Fruit fly (Drosophila melanogaster) whole organism, embryonic: Measurements from ENCODE around the gene Jarid2.

Experiments
- Asciz ChIP-seq: fragments of 200-800 bp; sonication (Bioruptor generic); optimal IDR thresholded peaks from 2 replicates; lab custom pipeline; 2017; ENCODE audit warnings: missing biosample characterization, mild to moderate bottlenecking, missing genetic modification characterization, missing genetic modification reagents
- Bteb2 ChIP-seq: fragments of 200-800 bp; sonication (Bioruptor generic); optimal IDR thresholded peaks from 2 replicates; lab custom pipeline; 2016; ENCODE audit warnings: missing biosample characterization, missing genetic modification characterization
- CG10147 ChIP-seq: fragments of 200-800 bp; sonication (Bioruptor generic); optimal IDR thresholded peaks from 2 replicates; lab custom pipeline; 2019; ENCODE audit warnings: missing biosample characterization, mild to moderate bottlenecking, missing genetic modification characterization, moderate library complexity
- CG10274 ChIP-seq: fragments of 200-800 bp; sonication (Bioruptor generic); optimal IDR thresholded peaks from 3 replicates; lab custom pipeline; 2017; ENCODE audit warnings: missing biosample characterization, mild to moderate bottlenecking, missing genetic modification characterization
- CG10654 ChIP-seq: fragments of 200-800 bp; sonication (Bioruptor generic); optimal IDR thresholded peaks from 2 replicates; lab custom pipeline; 2016; ENCODE audit warnings: missing biosample characterization, missing genetic modification characterization
- CG12219 ChIP-seq: fragments of 200-800 bp; sonication (Bioruptor generic); optimal IDR thresholded peaks from 3 replicates; lab custom pipeline; 2018; ENCODE audit warnings: missing biosample characterization, mild to moderate bottlenecking, missing genetic modification characterization
- CG13424 ChIP-seq: fragments of 200-800 bp; sonication (Bioruptor generic); optimal IDR thresholded peaks from 2 replicates; lab custom pipeline; 2019; ENCODE audit warnings: missing biosample characterization, mild to moderate bottlenecking, missing genetic modification characterization, moderate library complexity
- CG14710 ChIP-seq: fragments of 200-800 bp; sonication (Bioruptor generic); optimal IDR thresholded peaks from 3 replicates; lab custom pipeline; 2019; ENCODE audit warnings: missing biosample characterization, mild to moderate bottlenecking, missing genetic modification characterization, moderate library complexity
- CG15073 ChIP-seq: fragments of 200-800 bp; sonication (Bioruptor generic); optimal IDR thresholded peaks from 2 replicates; lab custom pipeline; 2016; ENCODE audit warnings: missing biosample characterization, missing genetic modification characterization
- CG16779 ChIP-seq: fragments of 200-800 bp; sonication (Bioruptor generic); IDR thresholded peaks from 2 replicates; pipeline ENCODE4 v1.3.6; 2022; ENCODE audit warnings: missing biosample characterization, missing genetic modification characterization
- CG17328 ChIP-seq: fragments of 200-800 bp; sonication (Bioruptor generic); IDR thresholded peaks from 2 replicates; pipeline ENCODE4 v1.3.6; 2022; ENCODE audit warnings: missing biosample characterization, missing genetic modification characterization
- CG17385 ChIP-seq: fragments of 200-800 bp; sonication (Bioruptor generic); optimal IDR thresholded peaks from 3 replicates; lab custom pipeline; 2018; ENCODE audit warnings: missing biosample characterization, mild to moderate bottlenecking, missing genetic modification characterization
- CG17912 ChIP-seq: fragments of 200-800 bp; sonication (Bioruptor generic); optimal IDR thresholded peaks from 2 replicates; lab custom pipeline; 2018; ENCODE audit warnings: missing biosample characterization, mild to moderate bottlenecking, missing genetic modification characterization
- CG18619 ChIP-seq: fragments of 200-800 bp; sonication (Bioruptor generic); optimal IDR thresholded peaks from 3 replicates; lab custom pipeline; 2017; ENCODE audit warnings: missing biosample characterization, mild to moderate bottlenecking, missing genetic modification characterization
- CG2120 ChIP-seq: fragments of 200-800 bp; sonication (Bioruptor generic); optimal IDR thresholded peaks from 3 replicates; lab custom pipeline; 2016; ENCODE audit warnings: missing biosample characterization, missing genetic modification characterization
- CG31224 ChIP-seq: fragments of 200-800 bp; sonication (Bioruptor generic); IDR thresholded peaks from 2 replicates; pipeline ENCODE4 v1.3.6; 2022; ENCODE audit warnings: missing biosample characterization, missing genetic modification characterization
- CG32772 ChIP-seq: fragments of 200-800 bp; sonication (Bioruptor generic); IDR thresholded peaks from 2 replicates; pipeline ENCODE4 v1.3.6; 2022; ENCODE audit warnings: missing biosample characterization, missing genetic modification characterization
- CG33557 ChIP-seq: fragments of 200-800 bp; sonication (Bioruptor generic); optimal IDR thresholded peaks from 2 replicates; lab custom pipeline; 2019; ENCODE audit warnings: missing biosample characterization, mild to moderate bottlenecking, missing genetic modification characterization, moderate library complexity
- CG4404 ChIP-seq: fragments of 200-800 bp; sonication (Bioruptor generic); IDR thresholded peaks from 2 replicates; pipeline ENCODE4 v1.3.6; 2022; ENCODE audit warnings: missing biosample characterization, missing genetic modification characterization
- CG6813 ChIP-seq: fragments of 200-800 bp; sonication (Bioruptor generic); optimal IDR thresholded peaks from 2 replicates; lab custom pipeline; 2017; ENCODE audit warnings: missing biosample characterization, missing genetic modification characterization, mild to moderate bottlenecking, moderate library complexity, missing genetic modification reagents
- CG8924 ChIP-seq: fragments of 200-800 bp; optimal IDR thresholded peaks from 3 replicates; lab custom pipeline; 2019; ENCODE audit warnings: missing biosample characterization, mild to moderate bottlenecking, missing genetic modification characterization, moderate library complexity
- CG9609 ChIP-seq: fragments of 200-800 bp; sonication (Bioruptor generic); optimal IDR thresholded peaks from 3 replicates; lab custom pipeline; 2016; ENCODE audit warnings: missing biosample characterization, missing genetic modification characterization
- CHES-1-like ChIP-seq: fragments of 200-800 bp; sonication (Bioruptor generic); optimal IDR thresholded peaks from 2 replicates; lab custom pipeline; 2016; ENCODE audit warnings: missing biosample characterization, missing genetic modification characterization
- E2f1 ChIP-seq: fragments of 200-800 bp; sonication (Bioruptor generic); IDR thresholded peaks from 2 replicates; pipeline ENCODE4 v1.3.6; 2022; ENCODE audit warnings: missing biosample characterization, missing genetic modification characterization
- Fer1 ChIP-seq: fragments of 200-800 bp; sonication (Bioruptor generic); optimal IDR thresholded peaks from 2 replicates; lab custom pipeline; 2017; ENCODE audit warnings: missing biosample characterization, mild to moderate bottlenecking, missing genetic modification characterization
- Fer2 ChIP-seq: fragments of 200-800 bp; sonication (Bioruptor generic); optimal IDR thresholded peaks from 2 replicates; lab custom pipeline; 2018; ENCODE audit warnings: missing biosample characterization, mild to moderate bottlenecking, missing genetic modification characterization, moderate library complexity
- Jarid2 ChIP-seq: fragments of 200-800 bp; sonication (Bioruptor generic); optimal IDR thresholded peaks from 3 replicates; lab custom pipeline; 2017; ENCODE audit warnings: mild to moderate bottlenecking, missing biosample characterization, missing genetic modification reagents, missing genetic modification characterization
- Lim3 ChIP-seq: fragments of 200-800 bp; sonication (Bioruptor generic); IDR thresholded peaks from 2 replicates; pipeline ENCODE4 v1.3.6; 2022; ENCODE audit warnings: missing biosample characterization, missing genetic modification characterization
- MTF-1 ChIP-seq: fragments of 200-800 bp; sonication (Bioruptor generic); optimal IDR thresholded peaks from 2 replicates; lab custom pipeline; 2018; ENCODE audit warnings: missing biosample characterization, mild to moderate bottlenecking, missing genetic modification characterization, borderline replicate concordance
- Optix ChIP-seq: fragments of 200-800 bp; sonication (Bioruptor generic); IDR thresholded peaks from 3 replicates; pipeline ENCODE4 v1.3.6; 2022; ENCODE audit warnings: missing biosample characterization, missing genetic modification characterization
- Scr ChIP-seq: fragments of 200-800 bp; sonication (Bioruptor generic); IDR thresholded peaks from 2 replicates; pipeline ENCODE4 v1.3.6; 2022; ENCODE audit warnings: missing biosample characterization, missing genetic modification characterization; ENCODE audit not compliant: partially characterized antibody
- bbx ChIP-seq: fragments of 200-800 bp; sonication (Bioruptor generic); IDR thresholded peaks from 2 replicates; pipeline ENCODE4 v1.3.6; 2022; ENCODE audit warnings: missing biosample characterization, missing genetic modification characterization; ENCODE audit not compliant: partially characterized antibody
- br ChIP-seq: fragments of >200 bp; optimal IDR thresholded peaks from 2 replicates; lab custom pipeline; 2017
- corto ChIP-seq: fragments of 200-800 bp; sonication (Bioruptor generic); optimal IDR thresholded peaks from 2 replicates; lab custom pipeline; 2016; ENCODE audit warnings: missing biosample characterization, mild to moderate bottlenecking, missing genetic modification characterization, moderate library complexity
- dmrt11E ChIP-seq: fragments of 200-800 bp; sonication (Bioruptor generic); optimal IDR thresholded peaks from 3 replicates; lab custom pipeline; 2018; ENCODE audit warnings: missing biosample characterization, mild to moderate bottlenecking, missing genetic modification characterization, moderate library complexity
- gcm ChIP-seq: fragments of 200-800 bp; sonication (Bioruptor generic); optimal IDR thresholded peaks from 2 replicates; lab custom pipeline; 2019; ENCODE audit warnings: missing biosample characterization, mild to moderate bottlenecking, missing genetic modification characterization, moderate library complexity
- gfzf ChIP-seq: fragments of 200-800 bp; sonication (Bioruptor generic); optimal IDR thresholded peaks from 2 replicates; lab custom pipeline; 2016; ENCODE audit warnings: missing biosample characterization, mild to moderate bottlenecking, missing genetic modification characterization, moderate library complexity
- hkb ChIP-seq, 2 experiments: fragments of 200-800 bp in 1 of 2; fragments of >200 bp in 1 of 2; sonication (Bioruptor generic) in 1 of 2; IDR thresholded peaks in 1 of 2; optimal IDR thresholded peaks in 1 of 2; 2 replicates each; pipeline versions ENCODE4 v1.3.6 to Lab custom; 2017 to 2022; ENCODE audit warnings: missing biosample characterization in 1 of 2, missing genetic modification characterization in 1 of 2
- jigr1 ChIP-seq: fragments of 200-800 bp; sonication (Bioruptor generic); IDR thresholded peaks from 3 replicates; pipeline ENCODE4 v1.3.6; 2022; ENCODE audit warnings: missing biosample characterization, missing genetic modification characterization
- lilli ChIP-seq: fragments of 200-800 bp; sonication (Bioruptor generic); optimal IDR thresholded peaks from 3 replicates; lab custom pipeline; 2016; ENCODE audit warnings: missing biosample characterization, missing genetic modification characterization
- pho ChIP-seq: fragments of 200-800 bp; sonication (Bioruptor generic); optimal IDR thresholded peaks from 2 replicates; lab custom pipeline; 2016; ENCODE audit warnings: missing biosample characterization, missing genetic modification characterization
- pnt ChIP-seq: fragments of 200-800 bp; sonication (Bioruptor generic); optimal IDR thresholded peaks from 3 replicates; lab custom pipeline; 2016; ENCODE audit warnings: missing biosample characterization, missing genetic modification characterization
- prd ChIP-seq, 3 experiments: fragments of >200 bp in 2 of 3; fragments of 200-800 bp in 1 of 3; sonication (Bioruptor generic) in 1 of 3; optimal IDR thresholded peaks in 2 of 3; IDR thresholded peaks in 1 of 3; 2 replicates in 2 of 3; 3 replicates in 1 of 3; pipeline versions ENCODE4 v1.3.6 to Lab custom; 2017 to 2022; ENCODE audit warnings: missing biosample characterization in 1 of 3, missing genetic modification characterization in 1 of 3
- rib ChIP-seq: fragments of 200-800 bp; sonication (Bioruptor generic); IDR thresholded peaks from 2 replicates; pipeline ENCODE4 v1.3.6; 2022; ENCODE audit warnings: missing biosample characterization, missing genetic modification characterization
- sens ChIP-seq: fragments of 200-800 bp; sonication (Bioruptor generic); peaks from one replicate; lab custom pipeline; 2016; ENCODE audit warnings: missing biosample characterization, missing genetic modification characterization
- sim ChIP-seq: fragments of 200-800 bp; sonication (Bioruptor generic); IDR thresholded peaks from 2 replicates; pipeline ENCODE4 v1.3.6; 2022; ENCODE audit warnings: missing biosample characterization, missing genetic modification characterization
- tin ChIP-seq: fragments of 200-800 bp; sonication (Bioruptor generic); optimal IDR thresholded peaks from 3 replicates; lab custom pipeline; 2016; ENCODE audit warnings: missing biosample characterization, missing genetic modification characterization
- tna ChIP-seq: fragments of 200-800 bp; sonication (Bioruptor generic); IDR thresholded peaks from 2 replicates; pipeline ENCODE4 v1.3.6; 2022; ENCODE audit warnings: missing biosample characterization, missing genetic modification characterization; ENCODE audit not compliant: partially characterized antibody
- wek ChIP-seq: fragments of 200-800 bp; sonication (Bioruptor generic); optimal IDR thresholded peaks from 3 replicates; lab custom pipeline; 2018; ENCODE audit warnings: missing biosample characterization, mild to moderate bottlenecking, missing genetic modification characterization, moderate library complexity

Jarid2 gene

dm6 chr3L:9462247-9462769, 14.5 kb upstream of the Jarid2 start (continued):
- TF ChIP-seq pnt (GFP tag; lab: Kevin White, UChicago) (peak; percentile 64), CG31224 (GFP tag; lab: Robert Waterston, UW) (0 out of 2 replicates have a peak, but pooled peaks have one; percentile 35), CG12219 (peak; percentile 89), tna (no peak), CG10654 (GFP tag; lab: Kevin White, UChicago) (peak; percentile 74), gcm (peak; percentile 95), Fer2 (tag; lab: Kevin White, UChicago) (peak; percentile 78), CG33557 (peak; percentile 92), sim (GFP tag; lab: Robert Waterston, UW) (0 out of 2 replicates have a peak, but pooled peaks have one; percentile 34), corto (GFP tag; lab: Kevin White, UChicago) (peak; percentile 56), Optix (GFP tag; lab: Robert Waterston, UW) (no peak), MTF-1 (GFP tag; lab: Kevin White, UChicago) (peak; percentile 82), dmrt11E (peak; percentile 94), br (lab: Kevin White, UChicago) (no peak), CG14710 (tag; lab: Kevin White, UChicago) (peak; percentile 93), rib (no peak), CG17385 (GFP tag; lab: Kevin White, UChicago) (peak; percentile 86), pho (GFP tag; lab: Kevin White, UChicago) (peak; percentile 81), wek (peak; percentile 9), CG8924 (tag; lab: Kevin White, UChicago) (peak; percentile 96), CG16779 (GFP tag; lab: Robert Waterston, UW) (no peak), Scr (GFP tag; lab: Robert Waterston, UW) (peak; percentile 14), Lim3 (GFP tag; lab: Robert Waterston, UW) (no peak), gfzf (GFP tag; lab: Kevin White, UChicago) (no peak), CG18619 (GFP tag; lab: Kevin White, UChicago) (peak; percentile 84), CG2120 (GFP tag; lab: Kevin White, UChicago) (peak; percentile 82), CG32772 (GFP tag; lab: Robert Waterston, UW) (peak; percentile 40; the same call in 1 of the 2 replicates), E2f1 (GFP tag; lab: Robert Waterston, UW) (peak; percentile 77), jigr1 (0 out of 3 replicates have a peak, but pooled peaks have one; percentile 30), hkb (optimal IDR thresholded peaks at IDR 0.05; lab: Kevin White, UChicago) (no peak), hkb (GFP tag; IDR thresholded peaks at IDR 0.05; lab: Robert Waterston, UW) (peak; percentile 86), CG9609 (peak; percentile 42), CG6813 (GFP tag; lab: Kevin White, UChicago) (peak; percentile 92), CHES-1-like (GFP tag; lab: Kevin White, UChicago) (peak; percentile 69), Jarid2 (peak; percentile 90), CG17912 (GFP tag; lab: Kevin White, UChicago) (no peak), CG17328 (GFP tag; lab: Robert Waterston, UW) (peak; percentile 79), CG4404 (GFP tag; lab: Robert Waterston, UW) (peak; percentile 47; the same call in 1 of the 2 replicates), Fer1 (GFP tag; lab: Kevin White, UChicago) (peak; percentile 95), CG10274 (GFP tag; lab: Kevin White, UChicago) (peak; percentile 51), prd (optimal IDR thresholded peaks at IDR 0.05; lab: Kevin White, UChicago) (no peak), prd (GFP tag; IDR thresholded peaks at IDR 0.05; lab: Robert Waterston, UW) (peak; percentile 79), Bteb2 (GFP tag; lab: Kevin White, UChicago) (peak; percentile 76), lilli (GFP tag; lab: Kevin White, UChicago) (peak; percentile 81), tin (GFP tag; lab: Kevin White, UChicago) (peak; percentile 86), CG13424 (tag; lab: Kevin White, UChicago) (peak; percentile 93), Asciz (GFP tag; lab: Kevin White, UChicago) (peak; percentile 93), CG10147 (GFP tag; lab: Kevin White, UChicago) (peak; percentile 93), bbx (peak; percentile 72), CG15073 (GFP tag; lab: Kevin White, UChicago) (no peak), sens (peak; percentile 98)
